Worm (Caenorhabditis elegans): ENCODE results near the gene F57F4.2.

ce11 chrV:6426843-6427242 is 37.3 kb upstream of the F57F4.2 start, which contains the start of gene atp-4:
- TF ChIP-seq mcd-1 (GFP tag; IDR thresholded peaks at IDR 0.05) (no peak), B0261.1 (tag; optimal IDR thresholded peaks at IDR 0.05) (no peak), dox-1 (GFP tag; IDR thresholded peaks at IDR 0.05) (no peak), lin-35 (GFP tag; optimal IDR thresholded peaks at IDR 0.05) (no peak), him-1 (tag; optimal IDR thresholded peaks at IDR 0.05) (no peak), snpc-1.3 (tag; optimal IDR thresholded peaks at IDR 0.05; ENCODE audit: insufficient read depth) (no peak), tlf-1 (GFP tag; optimal IDR thresholded peaks at IDR 0.05) (no peak), mxl-1 (tag; optimal IDR thresholded peaks at IDR 0.05) (no peak), cebp-1 (GFP tag; IDR thresholded peaks at IDR 0.05) (no peak), cebp-1 (tag; optimal IDR thresholded peaks at IDR 0.05) (no peak), ama-1 (optimal IDR thresholded peaks at IDR 0.05) (no peak), ama-1 (GFP tag; optimal IDR thresholded peaks at IDR 0.05) (peak in 1 of 2 experiments; percentile 20), snpc-4 (GFP tag; optimal IDR thresholded peaks at IDR 0.05) (no peak), snpc-4 (tag; optimal IDR thresholded peaks at IDR 0.05) (no peak), F49E8.2 (tag; optimal IDR thresholded peaks at IDR 0.05; ENCODE audit: insufficient read depth) (no peak), ceh-58 (GFP tag; IDR thresholded peaks at IDR 0.05) (no peak), ZK185.1 (tag; optimal IDR thresholded peaks at IDR 0.05; ENCODE audit: poor library complexity, severe bottlenecking) (no peak)
